Fruit fly (Drosophila melanogaster): Measurements from ENCODE around the gene hoe1.
A peak's percentile ranks its signal among the peaks of the same experiment; 100 is the strongest.

hoe1 gene

DNA sequence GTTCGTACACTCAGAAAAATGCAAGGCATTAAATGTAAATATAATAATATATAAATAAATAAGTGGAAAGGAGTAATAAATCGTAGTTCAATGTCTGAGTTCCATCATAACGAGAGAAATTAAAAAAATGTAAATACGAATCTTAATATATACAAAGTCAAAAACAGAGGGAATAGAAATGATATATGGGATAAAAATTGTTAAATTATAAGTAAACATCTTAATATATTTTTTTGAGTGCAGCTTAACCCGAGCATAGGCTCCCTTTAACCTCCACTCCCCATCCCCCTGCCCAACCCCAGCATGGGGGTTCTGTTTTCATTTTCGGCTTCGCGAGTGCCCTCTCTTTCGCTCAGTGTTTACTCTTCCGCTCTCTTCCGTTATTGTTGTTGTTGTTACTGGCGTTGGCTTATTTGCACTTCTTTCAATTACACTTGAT, 16.4 kb downstream of the hoe1 start (continued):
- TF ChIP-seq ci (GFP tag; IDR thresholded peaks at IDR 0.05) (0 out of 3 replicates have a peak, but pooled peaks have one; percentile 40), CG10209 (GFP tag; optimal IDR thresholded peaks at IDR 0.05) (peak; percentile 19), sim (GFP tag; IDR thresholded peaks at IDR 0.05) (no peak), CG2875 (GFP tag; optimal IDR thresholded peaks at IDR 0.05) (no peak), lab (GFP tag; optimal IDR thresholded peaks at IDR 0.05) (peak; percentile 50), tx (GFP tag; optimal IDR thresholded peaks at IDR 0.05) (no peak), HLH54F (GFP tag; optimal IDR thresholded peaks at IDR 0.05) (no peak), crc (GFP tag; optimal IDR thresholded peaks at IDR 0.05) (no peak), Bgb (GFP tag; IDR thresholded peaks at IDR 0.05; ENCODE audit: partially characterized antibody) (no peak), Spps (tag; optimal IDR thresholded peaks at IDR 0.05) (no peak), BEAF-32 (GFP tag; optimal IDR thresholded peaks at IDR 0.05) (no peak), CG10959 (GFP tag; IDR thresholded peaks at IDR 0.05) (no peak), Abd-B (GFP tag; optimal IDR thresholded peaks at IDR 0.05) (no peak), tll (GFP tag; optimal IDR thresholded peaks at IDR 0.05) (no peak), toy (GFP tag; IDR thresholded peaks at IDR 0.05) (no peak), Atf-2 (GFP tag; optimal IDR thresholded peaks at IDR 0.05) (no peak), ash1 (GFP tag; optimal IDR thresholded peaks at IDR 0.05) (no peak), CG8924 (tag; optimal IDR thresholded peaks at IDR 0.05) (peak; percentile 41), CG31441 (GFP tag; IDR thresholded peaks at IDR 0.05) (peak; percentile 51), Med (GFP tag) (peak; percentile 58), CG6791 (GFP tag; IDR thresholded peaks at IDR 0.05; ENCODE audit: partially characterized antibody) (no peak), otp (GFP tag; IDR thresholded peaks at IDR 0.05) (no peak), CG3995 (GFP tag; optimal IDR thresholded peaks at IDR 0.05) (no peak), so (GFP tag; IDR thresholded peaks at IDR 0.05) (no peak), Ptx1 (GFP tag; IDR thresholded peaks at IDR 0.05) (peak; percentile 18; the same call in 1 of the 2 replicates), Eip74EF (GFP tag; optimal IDR thresholded peaks at IDR 0.05) (no peak), Hr78 (GFP tag; optimal IDR thresholded peaks at IDR 0.05) (peak in 1 of 2 experiments; percentile 90), CG6683 (GFP tag; optimal IDR thresholded peaks at IDR 0.05) (no peak), CG12391 (tag; optimal IDR thresholded peaks at IDR 0.05) (peak; percentile 37), Meics (GFP tag; optimal IDR thresholded peaks at IDR 0.05) (peak; percentile 5), CG7786 (GFP tag; optimal IDR thresholded peaks at IDR 0.05) (no peak), gem (tag; optimal IDR thresholded peaks at IDR 0.05) (peak; percentile 60), CG8290 (GFP tag; optimal IDR thresholded peaks at IDR 0.05) (no peak), CG8290 (tag; optimal IDR thresholded peaks at IDR 0.05) (no peak), NfI (GFP tag; optimal IDR thresholded peaks at IDR 0.05) (no peak), CG4360 (GFP tag; IDR thresholded peaks at IDR 0.05) (peak; percentile 46), HmgD (GFP tag; optimal IDR thresholded peaks at IDR 0.05) (no peak), CG11696 (GFP tag; IDR thresholded peaks at IDR 0.05) (no peak), zen2 (GFP tag; IDR thresholded peaks at IDR 0.05; ENCODE audit: partially characterized antibody) (no peak), Elba2 (GFP tag; optimal IDR thresholded peaks at IDR 0.05) (no peak), dati (GFP tag; IDR thresholded peaks at IDR 0.05) (no peak), CG12104 (GFP tag; optimal IDR thresholded peaks at IDR 0.05) (no peak), Hmx (GFP tag; optimal IDR thresholded peaks at IDR 0.05) (no peak), Trl (optimal IDR thresholded peaks at IDR 0.05) (no peak), Trl (GFP tag; optimal IDR thresholded peaks at IDR 0.05) (no peak), Ssrp (tag; optimal IDR thresholded peaks at IDR 0.05) (peak; percentile 17), CG17328 (GFP tag; IDR thresholded peaks at IDR 0.05) (no peak), seq (GFP tag; IDR thresholded peaks at IDR 0.05) (no peak), Hr51 (GFP tag; optimal IDR thresholded peaks at IDR 0.05) (peak in 1 of 2 experiments; percentile 28), CG14441 (GFP tag; IDR thresholded peaks at IDR 0.05) (no peak), onecut (GFP tag; IDR thresholded peaks at IDR 0.05) (0 out of 2 replicates have a peak, but pooled peaks have one; percentile 16)

All from whole organism, embryonic.